Fruit fly (Drosophila melanogaster): Measurements from ENCODE around the gene D19A.
"Not testable (repeated sequence)": the region's sequence is repeated elsewhere in the genome, so short reads cannot be mapped to it uniquely, and the experiment has no call there.

DNA sequence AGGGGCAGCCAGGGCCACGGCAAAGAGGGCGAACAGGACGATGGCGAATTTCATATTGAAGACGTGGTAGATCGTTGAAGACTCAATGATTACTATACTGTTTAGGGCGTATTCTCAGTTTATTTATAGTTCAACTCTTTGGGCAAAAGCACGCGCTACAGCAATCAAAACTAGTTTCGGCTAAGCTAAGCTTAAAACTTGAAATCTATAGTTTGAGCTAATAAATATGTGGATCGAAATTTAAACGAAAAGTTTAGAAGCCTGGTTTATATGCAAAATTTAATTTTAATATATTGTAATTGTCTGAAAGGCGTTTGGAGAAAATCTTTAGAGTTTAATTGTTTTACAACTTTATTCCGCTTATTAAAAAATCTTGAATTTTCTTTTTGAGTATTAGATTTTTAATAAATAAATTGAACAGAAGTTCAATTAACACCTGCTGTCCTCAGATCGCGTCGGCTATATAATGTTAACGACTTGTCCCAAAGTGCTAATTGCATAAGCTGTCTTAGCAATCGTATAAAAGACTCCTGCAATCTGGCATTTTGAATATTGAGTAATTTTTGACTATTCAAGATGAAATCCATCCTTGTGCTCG lies 38.1 kb downstream of the D19A start, which contains the start of the genes Cpr65Ax2 and Lcp65Aa:
- TF ChIP-seq CG14655 (GFP tag; optimal IDR thresholded peaks at IDR 0.05); CG8159 (tag; optimal IDR thresholded peaks at IDR 0.05); CG17806 (tag; optimal IDR thresholded peaks at IDR 0.05); CG34367 (tag; optimal IDR thresholded peaks at IDR 0.05); CG15710 (tag; optimal IDR thresholded peaks at IDR 0.05); rn (GFP tag; IDR thresholded peaks at IDR 0.05); CG8301 (tag; optimal IDR thresholded peaks at IDR 0.05); CG9948 (tag; optimal IDR thresholded peaks at IDR 0.05); CG4496 (GFP tag; IDR thresholded peaks at IDR 0.05); EcR (GFP tag; optimal IDR thresholded peaks at IDR 0.05); Ets98B (GFP tag; IDR thresholded peaks at IDR 0.05); CG13204 (GFP tag; optimal IDR thresholded peaks at IDR 0.05); fd96Ca (GFP tag; IDR thresholded peaks at IDR 0.05): not testable (repeated sequence)
